Worm (Caenorhabditis elegans): Measurements from ENCODE around the gene ZK643.5.
"Not testable (repeated sequence)": the region's sequence is repeated elsewhere in the genome, so short reads cannot be mapped to it uniquely, and the experiment has no call there.

ZK643.5 gene

ce11 chrIII:8956146-8956646 lies at the start of gene ZK643.5, which contains the start of gene ZK643.2:
Gene ZK643.5 (minus strand): TSS chrIII:8956196.
Gene ZK643.2 (plus strand): TSS chrIII:8956540.
- TF ChIP-seq W03F9.2 (tag; optimal IDR thresholded peaks at IDR 0.05): peak; percentile 82
- TF ChIP-seq him-1 (tag; optimal IDR thresholded peaks at IDR 0.05): no peak
- TF ChIP-seq dao-5 (tag; optimal IDR thresholded peaks at IDR 0.05): no peak

- no peak for TF ChIP-seq W03F9.2 (tag; optimal IDR thresholded peaks at IDR 0.05)
- TF ChIP-seq dao-5 (tag; optimal IDR thresholded peaks at IDR 0.05): no peak
- TF ChIP-seq him-1 (tag; optimal IDR thresholded peaks at IDR 0.05): no peak
Observed at ce11 chrIII:9004658-9005057, 48.7 kb upstream of the ZK643.5 start.

- TF ChIP-seq dao-5 (tag; optimal IDR thresholded peaks at IDR 0.05): no peak
- no peak for TF ChIP-seq W03F9.2 (tag; optimal IDR thresholded peaks at IDR 0.05)
- no peak for TF ChIP-seq him-1 (tag; optimal IDR thresholded peaks at IDR 0.05)
Observed at ce11 chrIII:9002545-9002944, 46.5 kb upstream of the ZK643.5 start, which contains the start of the genes F59B2.15 and zif-1. Gene F59B2.15 (minus strand): TSS chrIII:9002645. Gene zif-1 (plus strand): TSS chrIII:9002779.

- TF ChIP-seq him-1 (tag; optimal IDR thresholded peaks at IDR 0.05): no peak
- no peak for TF ChIP-seq W03F9.2 (tag; optimal IDR thresholded peaks at IDR 0.05)
- no peak for TF ChIP-seq dao-5 (tag; optimal IDR thresholded peaks at IDR 0.05)
Observed at ce11 chrIII:9001899-9002298, 45.9 kb upstream of the ZK643.5 start, which contains the start of gene rpn-6.2. Gene rpn-6.2 (minus strand): TSS chrIII:9001999.

- peak; percentile 22 for TF ChIP-seq W03F9.2 (tag; optimal IDR thresholded peaks at IDR 0.05)
- no peak for TF ChIP-seq dao-5 (tag; optimal IDR thresholded peaks at IDR 0.05)
- TF ChIP-seq him-1 (tag; optimal IDR thresholded peaks at IDR 0.05): no peak
Observed at ce11 chrIII:9001491-9001890, 45.5 kb upstream of the ZK643.5 start.

- no peak for TF ChIP-seq him-1 (tag; optimal IDR thresholded peaks at IDR 0.05)
- no peak for TF ChIP-seq dao-5 (tag; optimal IDR thresholded peaks at IDR 0.05)
- TF ChIP-seq W03F9.2 (tag; optimal IDR thresholded peaks at IDR 0.05): no peak
Observed at ce11 chrIII:8999508-8999907, 43.5 kb upstream of the ZK643.5 start, which contains the start of gene F59B2.3. Gene F59B2.3 (minus strand): TSS chrIII:8999766.

- TF ChIP-seq dao-5 (tag; optimal IDR thresholded peaks at IDR 0.05) (no peak), W03F9.2 (tag; optimal IDR thresholded peaks at IDR 0.05) (no peak), him-1 (tag; optimal IDR thresholded peaks at IDR 0.05) (no peak)
Observed at ce11 chrIII:8998884-8999283, 42.9 kb upstream of the ZK643.5 start.

- no peak for TF ChIP-seq W03F9.2 (tag; optimal IDR thresholded peaks at IDR 0.05)
- no peak for TF ChIP-seq him-1 (tag; optimal IDR thresholded peaks at IDR 0.05)
- TF ChIP-seq dao-5 (tag; optimal IDR thresholded peaks at IDR 0.05): no peak
Observed at ce11 chrIII:8997821-8998220, 41.8 kb upstream of the ZK643.5 start.

ce11 chrIII:8996686-8997085 lies 40.7 kb upstream of the ZK643.5 start, which contains the start of gene skat-1:
Gene skat-1 (minus strand): TSS chrIII:8996786.
- TF ChIP-seq W03F9.2 (tag; optimal IDR thresholded peaks at IDR 0.05) (no peak), dao-5 (tag; optimal IDR thresholded peaks at IDR 0.05) (no peak), him-1 (tag; optimal IDR thresholded peaks at IDR 0.05) (no peak)

ce11 chrIII:8989752-8990151 lies 33.8 kb upstream of the ZK643.5 start, which contains the start of gene R08D7.7:
Gene R08D7.7 (plus strand): TSS chrIII:8990052.
- not testable (repeated sequence) for TF ChIP-seq W03F9.2, dao-5, him-1 (tag; optimal IDR thresholded peaks at IDR 0.05)

- TF ChIP-seq dao-5 (tag; optimal IDR thresholded peaks at IDR 0.05) (no peak), W03F9.2 (tag; optimal IDR thresholded peaks at IDR 0.05) (no peak), him-1 (tag; optimal IDR thresholded peaks at IDR 0.05) (no peak)
Observed at ce11 chrIII:8988544-8988943, 32.5 kb upstream of the ZK643.5 start.

- TF ChIP-seq him-1 (tag; optimal IDR thresholded peaks at IDR 0.05): no peak
- TF ChIP-seq W03F9.2 (tag; optimal IDR thresholded peaks at IDR 0.05): no peak
- TF ChIP-seq dao-5 (tag; optimal IDR thresholded peaks at IDR 0.05): no peak
Observed at ce11 chrIII:8988061-8988460, 32.1 kb upstream of the ZK643.5 start.

- no peak for TF ChIP-seq dao-5 (tag; optimal IDR thresholded peaks at IDR 0.05)
- peak; percentile 33 for TF ChIP-seq W03F9.2 (tag; optimal IDR thresholded peaks at IDR 0.05)
Observed at ce11 chrIII:8986872-8987271, 30.9 kb upstream of the ZK643.5 start.

ce11 chrIII:8985965-8986364 lies 30.0 kb upstream of the ZK643.5 start:
- no peak for TF ChIP-seq him-1 (tag; optimal IDR thresholded peaks at IDR 0.05)
- TF ChIP-seq dao-5 (tag; optimal IDR thresholded peaks at IDR 0.05): no peak
- TF ChIP-seq W03F9.2 (tag; optimal IDR thresholded peaks at IDR 0.05): no peak

ce11 chrIII:8985461-8985860 lies 29.5 kb upstream of the ZK643.5 start:
- TF ChIP-seq W03F9.2 (tag; optimal IDR thresholded peaks at IDR 0.05) (no peak), dao-5 (tag; optimal IDR thresholded peaks at IDR 0.05) (no peak), him-1 (tag; optimal IDR thresholded peaks at IDR 0.05) (no peak)
